Fruit fly (Drosophila melanogaster): Measurements from ENCODE around the gene RhoGAP5A.

The RhoGAP5A gene

dm6 chrX:5618562-5618961 lies at the start of gene RhoGAP5A:
Gene RhoGAP5A, minus strand, starts transcription at chrX:5618806.
- no peak for TF ChIP-seq insv (optimal IDR thresholded peaks at IDR 0.05)
- TF ChIP-seq psq (optimal IDR thresholded peaks at IDR 0.05): no peak

dm6 chrX:5665902-5666301 lies 47.3 kb upstream of the RhoGAP5A start, which contains the start of the genes Sirt4 and CG4119:
Gene Sirt4, minus strand, starts transcription at chrX:5665940.
Gene CG4119, plus strand, starts transcription at chrX:5666052.
- TF ChIP-seq Myc (optimal IDR thresholded peaks at IDR 0.05) (no peak), psq (optimal IDR thresholded peaks at IDR 0.05) (no peak), insv (optimal IDR thresholded peaks at IDR 0.05) (no peak), h (optimal IDR thresholded peaks at IDR 0.05) (no peak), ttk (optimal IDR thresholded peaks at IDR 0.05) (no peak), Sin3A (optimal IDR thresholded peaks at IDR 0.05) (no peak)

dm6 chrX:5664222-5664621 lies 45.6 kb upstream of the RhoGAP5A start:
- TF ChIP-seq Myc (optimal IDR thresholded peaks at IDR 0.05): no peak
- TF ChIP-seq insv (optimal IDR thresholded peaks at IDR 0.05): no peak
- no peak for TF ChIP-seq h (optimal IDR thresholded peaks at IDR 0.05)
- TF ChIP-seq ttk (optimal IDR thresholded peaks at IDR 0.05): no peak
- TF ChIP-seq Sin3A (optimal IDR thresholded peaks at IDR 0.05): no peak
- TF ChIP-seq psq (optimal IDR thresholded peaks at IDR 0.05): no peak

dm6 chrX:5662761-5663160 lies 44.2 kb upstream of the RhoGAP5A start, which contains the start of gene OtopLc:
Gene OtopLc, minus strand, starts transcription at chrX:5662861.
- TF ChIP-seq psq (optimal IDR thresholded peaks at IDR 0.05) (no peak), insv (optimal IDR thresholded peaks at IDR 0.05) (no peak), ttk (optimal IDR thresholded peaks at IDR 0.05) (no peak), h (optimal IDR thresholded peaks at IDR 0.05) (no peak), Myc (optimal IDR thresholded peaks at IDR 0.05) (no peak), Sin3A (optimal IDR thresholded peaks at IDR 0.05) (no peak)

dm6 chrX:5661971-5662370 lies 43.4 kb upstream of the RhoGAP5A start:
- TF ChIP-seq Myc (optimal IDR thresholded peaks at IDR 0.05): no peak
- TF ChIP-seq psq (optimal IDR thresholded peaks at IDR 0.05): no peak
- TF ChIP-seq ttk (optimal IDR thresholded peaks at IDR 0.05): no peak
- TF ChIP-seq h (optimal IDR thresholded peaks at IDR 0.05): no peak

dm6 chrX:5649998-5650397 lies 31.4 kb upstream of the RhoGAP5A start:
- TF ChIP-seq insv (optimal IDR thresholded peaks at IDR 0.05) (no peak), h (optimal IDR thresholded peaks at IDR 0.05) (no peak), Myc (optimal IDR thresholded peaks at IDR 0.05) (no peak), Sin3A (optimal IDR thresholded peaks at IDR 0.05) (no peak), ttk (optimal IDR thresholded peaks at IDR 0.05) (no peak), psq (optimal IDR thresholded peaks at IDR 0.05) (no peak)

- TF ChIP-seq psq (optimal IDR thresholded peaks at IDR 0.05) (no peak), insv (optimal IDR thresholded peaks at IDR 0.05) (no peak), Sin3A (optimal IDR thresholded peaks at IDR 0.05) (no peak), h (optimal IDR thresholded peaks at IDR 0.05) (no peak), Myc (optimal IDR thresholded peaks at IDR 0.05) (no peak), ttk (optimal IDR thresholded peaks at IDR 0.05) (no peak)
Measured at dm6 chrX:5649387-5649786, 30.8 kb upstream of the RhoGAP5A start.

- TF ChIP-seq Myc (optimal IDR thresholded peaks at IDR 0.05) (no peak), psq (optimal IDR thresholded peaks at IDR 0.05) (no peak), Sin3A (optimal IDR thresholded peaks at IDR 0.05) (no peak), insv (optimal IDR thresholded peaks at IDR 0.05) (no peak), h (optimal IDR thresholded peaks at IDR 0.05) (no peak), ttk (optimal IDR thresholded peaks at IDR 0.05) (no peak)
Measured at dm6 chrX:5648437-5648959, 29.9 kb upstream of the RhoGAP5A start, which contains the start of gene OtopLa. Gene OtopLa, minus strand, starts transcription at chrX:5648487.

dm6 chrX:5646228-5646627 lies 27.6 kb upstream of the RhoGAP5A start:
- TF ChIP-seq insv (optimal IDR thresholded peaks at IDR 0.05) (no peak), h (optimal IDR thresholded peaks at IDR 0.05) (no peak), psq (optimal IDR thresholded peaks at IDR 0.05) (no peak), Sin3A (optimal IDR thresholded peaks at IDR 0.05) (no peak), Myc (optimal IDR thresholded peaks at IDR 0.05) (no peak), ttk (optimal IDR thresholded peaks at IDR 0.05) (no peak)

dm6 chrX:5639083-5639482 lies 20.5 kb upstream of the RhoGAP5A start:
- TF ChIP-seq ttk (optimal IDR thresholded peaks at IDR 0.05): no peak
- no peak for TF ChIP-seq Myc (optimal IDR thresholded peaks at IDR 0.05)
- TF ChIP-seq Sin3A (optimal IDR thresholded peaks at IDR 0.05): no peak
- no peak for TF ChIP-seq psq (optimal IDR thresholded peaks at IDR 0.05)
- TF ChIP-seq insv (optimal IDR thresholded peaks at IDR 0.05): no peak
- no peak for TF ChIP-seq h (optimal IDR thresholded peaks at IDR 0.05)

- TF ChIP-seq psq (optimal IDR thresholded peaks at IDR 0.05) (no peak), Myc (optimal IDR thresholded peaks at IDR 0.05) (no peak), insv (optimal IDR thresholded peaks at IDR 0.05) (no peak), Sin3A (optimal IDR thresholded peaks at IDR 0.05) (no peak), ttk (optimal IDR thresholded peaks at IDR 0.05) (no peak), h (optimal IDR thresholded peaks at IDR 0.05) (no peak)
Measured at dm6 chrX:5638588-5638987, 20.0 kb upstream of the RhoGAP5A start.

dm6 chrX:5637543-5637942 lies 18.9 kb upstream of the RhoGAP5A start:
- no peak for TF ChIP-seq insv (optimal IDR thresholded peaks at IDR 0.05)
- no peak for TF ChIP-seq ttk (optimal IDR thresholded peaks at IDR 0.05)
- no peak for TF ChIP-seq Myc (optimal IDR thresholded peaks at IDR 0.05)
- TF ChIP-seq h (optimal IDR thresholded peaks at IDR 0.05): no peak
- no peak for TF ChIP-seq psq (optimal IDR thresholded peaks at IDR 0.05)
- no peak for TF ChIP-seq Sin3A (optimal IDR thresholded peaks at IDR 0.05)

- TF ChIP-seq h (optimal IDR thresholded peaks at IDR 0.05) (no peak), Sin3A (optimal IDR thresholded peaks at IDR 0.05) (no peak), psq (optimal IDR thresholded peaks at IDR 0.05) (no peak), Myc (optimal IDR thresholded peaks at IDR 0.05) (no peak), insv (optimal IDR thresholded peaks at IDR 0.05) (no peak), ttk (optimal IDR thresholded peaks at IDR 0.05) (no peak)
Measured at dm6 chrX:5636529-5637099, 18.0 kb upstream of the RhoGAP5A start.
